Worm (Caenorhabditis elegans) whole organism, L1 larva: Measurements from ENCODE around the gene F07A11.5.

Experiments used
- elt-2 ChIP-seq: sonication (generic microtip); optimal IDR thresholded peaks from 2 replicates; lab custom pipeline; 2016; ENCODE audit warnings: missing genetic modification characterization, mild to moderate bottlenecking, inconsistent platforms, missing compliant biosample characterization, missing genetic modification reagents
- sox-4 ChIP-seq: sonication (generic microtip); optimal IDR thresholded peaks from 2 replicates; lab custom pipeline; 2016; ENCODE audit warnings: missing genetic modification characterization, missing compliant biosample characterization
- unc-86 ChIP-seq: sonication (generic microtip); optimal IDR thresholded peaks from 2 replicates; lab custom pipeline; 2016; ENCODE audit warnings: missing genetic modification characterization, missing compliant biosample characterization
- ztf-11 ChIP-seq, 2 experiments: sonication (generic microtip); optimal IDR thresholded peaks; 2 replicates each; lab custom pipeline; 2016 to 2017; ENCODE audit warnings: missing genetic modification characterization in 2 of 2, missing biosample characterization in 1 of 2, missing compliant biosample characterization in 1 of 2

DNA sequence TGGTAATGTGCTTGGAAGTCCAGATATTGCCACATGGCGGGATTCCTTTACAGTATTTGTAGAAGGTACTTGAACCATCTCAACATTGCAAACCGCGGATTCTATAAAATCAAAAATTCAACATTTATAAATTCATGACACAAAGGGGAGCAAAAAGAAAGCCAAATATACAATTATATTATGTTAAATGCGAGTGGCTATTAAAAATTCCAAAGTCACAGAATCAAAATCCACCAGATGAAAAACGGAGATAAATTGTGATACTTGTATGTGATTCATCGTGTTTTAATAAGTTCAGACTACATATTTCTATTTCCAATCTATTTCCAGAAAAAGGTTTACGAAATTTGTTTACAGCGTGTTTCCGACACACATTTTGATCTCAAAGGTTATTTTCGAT lies 21.4 kb downstream of the F07A11.5 start, which contains the start of gene din-1:
- TF ChIP-seq sox-4 (no peak), ztf-11 (tag; optimal IDR thresholded peaks at IDR 0.05; lab: Kevin White, UChicago) (no peak), elt-2 (tag; lab: Kevin White, UChicago) (no peak), unc-86 (no peak)
